Fruit fly (Drosophila melanogaster) whole organism, prepupa: Measurements from ENCODE around the gene CG5639.
A peak's percentile ranks its signal among the peaks of the same experiment; 100 is the strongest.

Experiments used
- Blimp-1 ChIP-seq: fragments of 200-800 bp; sonication (Bioruptor generic); optimal IDR thresholded peaks from 3 replicates; lab custom pipeline; 2017; ENCODE audit warnings: missing biosample characterization, missing genetic modification characterization, mild to moderate bottlenecking, moderate library complexity, missing genetic modification reagents
- CG10631 ChIP-seq: fragments of 200-800 bp; sonication (Bioruptor generic); optimal IDR thresholded peaks from 2 replicates; lab custom pipeline; 2016; ENCODE audit warnings: missing biosample characterization, missing genetic modification characterization
- CG11294 ChIP-seq: fragments of 200-800 bp; sonication (Bioruptor generic); IDR thresholded peaks from 2 replicates; pipeline ENCODE4 v1.3.6; 2022; ENCODE audit warnings: missing biosample characterization, missing genetic modification characterization
- CG11762 ChIP-seq: fragments of 200-800 bp; sonication (Bioruptor generic); optimal IDR thresholded peaks from 3 replicates; lab custom pipeline; 2016; ENCODE audit warnings: missing biosample characterization, missing genetic modification characterization; ENCODE audit not compliant: insufficient read depth
- CG11902 ChIP-seq: fragments of 200-800 bp; sonication (Bioruptor generic); optimal IDR thresholded peaks from 3 replicates; lab custom pipeline; 2016; ENCODE audit warnings: missing biosample characterization, missing genetic modification characterization
- CG15336 ChIP-seq: fragments of 200-800 bp; sonication (Bioruptor generic); IDR thresholded peaks from 2 replicates; pipeline ENCODE4 v1.3.6; 2022; ENCODE audit warnings: missing biosample characterization, missing genetic modification characterization
- CG1621 ChIP-seq: fragments of 200-800 bp; sonication (Bioruptor generic); optimal IDR thresholded peaks from 3 replicates; lab custom pipeline; 2018; ENCODE audit warnings: missing biosample characterization, mild to moderate bottlenecking, missing genetic modification characterization
- CG16779 ChIP-seq: fragments of 200-800 bp; sonication (Bioruptor generic); optimal IDR thresholded peaks from 3 replicates; lab custom pipeline; 2017; ENCODE audit warnings: missing biosample characterization, mild to moderate bottlenecking, missing genetic modification characterization
- CG3032 ChIP-seq: fragments of 200-800 bp; optimal IDR thresholded peaks from 2 replicates; lab custom pipeline; 2019; ENCODE audit warnings: missing biosample characterization, mild to moderate bottlenecking, missing genetic modification characterization, moderate library complexity
- CG31627 ChIP-seq: fragments of 200-800 bp; sonication (Bioruptor generic); optimal IDR thresholded peaks from 3 replicates; lab custom pipeline; 2016; ENCODE audit warnings: missing biosample characterization, missing genetic modification characterization
- CG34406 ChIP-seq: fragments of 200-800 bp; sonication (Bioruptor generic); optimal IDR thresholded peaks from 3 replicates; lab custom pipeline; 2016; ENCODE audit warnings: missing biosample characterization, missing genetic modification characterization
- CG3919 ChIP-seq: fragments of 200-800 bp; sonication (Bioruptor generic); optimal IDR thresholded peaks from 3 replicates; lab custom pipeline; 2016; ENCODE audit warnings: missing biosample characterization, missing genetic modification characterization
- CG4318 ChIP-seq: fragments of 200-800 bp; sonication (Bioruptor generic); optimal IDR thresholded peaks from 3 replicates; lab custom pipeline; 2017; ENCODE audit warnings: missing biosample characterization, mild to moderate bottlenecking, missing genetic modification characterization
- CG6163 ChIP-seq: fragments of 200-800 bp; sonication (Bioruptor generic); IDR thresholded peaks from 3 replicates; pipeline ENCODE4 v1.3.6; 2022; ENCODE audit warnings: missing biosample characterization, missing genetic modification characterization
- CG6276 ChIP-seq: fragments of 200-800 bp; sonication (Bioruptor generic); optimal IDR thresholded peaks from 2 replicates; lab custom pipeline; 2017; ENCODE audit warnings: missing biosample characterization, mild to moderate bottlenecking, missing genetic modification characterization
- CG6792 ChIP-seq: fragments of 200-800 bp; sonication (Bioruptor generic); optimal IDR thresholded peaks from 3 replicates; lab custom pipeline; 2016; ENCODE audit warnings: missing biosample characterization, missing genetic modification characterization
- CG6854 ChIP-seq: fragments of 200-800 bp; sonication (Bioruptor generic); optimal IDR thresholded peaks from 2 replicates; lab custom pipeline; 2017; ENCODE audit warnings: missing biosample characterization, mild to moderate bottlenecking, missing genetic modification characterization
- CG7368 ChIP-seq: fragments of 200-800 bp; sonication (Bioruptor generic); optimal IDR thresholded peaks from 3 replicates; lab custom pipeline; 2016; ENCODE audit warnings: missing biosample characterization, missing genetic modification characterization
- CG8119 ChIP-seq: fragments of 200-800 bp; sonication (Bioruptor generic); IDR thresholded peaks from 3 replicates; pipeline ENCODE4 v1.3.6; 2022; ENCODE audit warnings: missing biosample characterization, missing genetic modification characterization
- CG8319 ChIP-seq: fragments of 200-800 bp; sonication (Bioruptor generic); optimal IDR thresholded peaks from 3 replicates; lab custom pipeline; 2016; ENCODE audit warnings: missing biosample characterization, missing genetic modification characterization
- CG9139 ChIP-seq: fragments of 200-800 bp; sonication (Bioruptor generic); optimal IDR thresholded peaks from 3 replicates; lab custom pipeline; 2017; ENCODE audit warnings: missing biosample characterization, mild to moderate bottlenecking, missing genetic modification characterization
- Eip75B ChIP-seq: fragments of 200-800 bp; sonication (Bioruptor generic); optimal IDR thresholded peaks from 3 replicates; lab custom pipeline; 2016; ENCODE audit warnings: missing biosample characterization, missing genetic modification characterization
- Eip78C ChIP-seq: fragments of 200-800 bp; sonication (Bioruptor generic); peaks from one replicate; lab custom pipeline; 2016; ENCODE audit warnings: missing biosample characterization, missing genetic modification characterization
- Ets21C ChIP-seq: fragments of 200-800 bp; sonication (Bioruptor generic); optimal IDR thresholded peaks from 3 replicates; lab custom pipeline; 2016; ENCODE audit warnings: missing biosample characterization, missing genetic modification characterization
- Ets96B ChIP-seq: fragments of 200-800 bp; optimal IDR thresholded peaks from 2 replicates; lab custom pipeline; 2019; ENCODE audit warnings: missing biosample characterization, mild to moderate bottlenecking, missing genetic modification characterization, moderate library complexity
- Gug ChIP-seq: fragments of 200-800 bp; sonication (Bioruptor generic); IDR thresholded peaks from 2 replicates; pipeline ENCODE4 v1.3.6; 2022; ENCODE audit warnings: missing biosample characterization, missing genetic modification characterization
- Hr38 ChIP-seq: sonication (Bioruptor generic); optimal IDR thresholded peaks from 2 replicates; lab custom pipeline; 2016; ENCODE audit warnings: missing biosample characterization, missing genetic modification characterization
- Hr4 ChIP-seq: fragments of 200-800 bp; sonication (Bioruptor generic); optimal IDR thresholded peaks from 3 replicates; lab custom pipeline; 2016; ENCODE audit warnings: missing biosample characterization, missing genetic modification characterization
- Lpt ChIP-seq: fragments of 200-800 bp; sonication (Bioruptor generic); optimal IDR thresholded peaks from 3 replicates; lab custom pipeline; 2016; ENCODE audit warnings: missing biosample characterization, missing genetic modification characterization
- Met ChIP-seq: fragments of 200-800 bp; sonication (Bioruptor generic); optimal IDR thresholded peaks from 3 replicates; lab custom pipeline; 2016; ENCODE audit warnings: missing biosample characterization, missing genetic modification characterization
- Smox ChIP-seq: fragments of 200-800 bp; sonication (Bioruptor generic); optimal IDR thresholded peaks from 3 replicates; lab custom pipeline; 2016; ENCODE audit warnings: missing biosample characterization, missing genetic modification characterization
- Sox15 ChIP-seq: fragments of 200-800 bp; sonication (Bioruptor generic); optimal IDR thresholded peaks from 3 replicates; lab custom pipeline; 2016; ENCODE audit warnings: missing biosample characterization, missing genetic modification characterization
- acj6 ChIP-seq: fragments of 200-800 bp; sonication (Bioruptor generic); optimal IDR thresholded peaks from 3 replicates; lab custom pipeline; 2016; ENCODE audit warnings: missing biosample characterization, missing genetic modification characterization
- cyc ChIP-seq: fragments of 200-800 bp; sonication (Bioruptor generic); optimal IDR thresholded peaks from 3 replicates; lab custom pipeline; 2016; ENCODE audit warnings: missing biosample characterization, missing genetic modification characterization
- eg ChIP-seq: fragments of 200-800 bp; sonication (Bioruptor generic); IDR thresholded peaks from 3 replicates; pipeline ENCODE4 v1.3.6; 2022; ENCODE audit warnings: missing biosample characterization, missing genetic modification characterization
- fd85E ChIP-seq: fragments of 200-800 bp; sonication (Bioruptor generic); optimal IDR thresholded peaks from 3 replicates; lab custom pipeline; 2016; ENCODE audit warnings: missing biosample characterization, missing genetic modification characterization
- fkh ChIP-seq: fragments of 200-800 bp; sonication (Bioruptor generic); optimal IDR thresholded peaks from 3 replicates; lab custom pipeline; 2017; ENCODE audit warnings: missing biosample characterization, mild to moderate bottlenecking, missing genetic modification characterization, moderate library complexity
- lz ChIP-seq: fragments of 200-800 bp; sonication (Bioruptor generic); optimal IDR thresholded peaks from 3 replicates; lab custom pipeline; 2016; ENCODE audit warnings: missing biosample characterization, missing genetic modification characterization
- pdm3 ChIP-seq: fragments of 200-800 bp; sonication (Bioruptor generic); optimal IDR thresholded peaks from 3 replicates; lab custom pipeline; 2016; ENCODE audit warnings: missing biosample characterization, missing genetic modification characterization
- salr ChIP-seq, 2 experiments: fragments of 200-800 bp; sonication (Bioruptor generic); optimal IDR thresholded peaks; 3 replicates each; lab custom pipeline; 2016 to 2018; ENCODE audit warnings: missing biosample characterization in 2 of 2, missing genetic modification characterization in 2 of 2, mild to moderate bottlenecking in 1 of 2
- svp ChIP-seq: fragments of 200-800 bp; sonication (Bioruptor generic); peaks from one replicate; lab custom pipeline; 2016; ENCODE audit warnings: missing biosample characterization, missing genetic modification characterization
- topi ChIP-seq: fragments of 200-800 bp; sonication (Bioruptor generic); optimal IDR thresholded peaks from 3 replicates; lab custom pipeline; 2016; ENCODE audit warnings: missing biosample characterization, missing genetic modification characterization
- vri ChIP-seq: fragments of 200-800 bp; sonication (Bioruptor generic); optimal IDR thresholded peaks from 3 replicates; lab custom pipeline; 2016; ENCODE audit warnings: missing biosample characterization, mild to moderate bottlenecking, missing genetic modification characterization

Gene CG5639

DNA sequence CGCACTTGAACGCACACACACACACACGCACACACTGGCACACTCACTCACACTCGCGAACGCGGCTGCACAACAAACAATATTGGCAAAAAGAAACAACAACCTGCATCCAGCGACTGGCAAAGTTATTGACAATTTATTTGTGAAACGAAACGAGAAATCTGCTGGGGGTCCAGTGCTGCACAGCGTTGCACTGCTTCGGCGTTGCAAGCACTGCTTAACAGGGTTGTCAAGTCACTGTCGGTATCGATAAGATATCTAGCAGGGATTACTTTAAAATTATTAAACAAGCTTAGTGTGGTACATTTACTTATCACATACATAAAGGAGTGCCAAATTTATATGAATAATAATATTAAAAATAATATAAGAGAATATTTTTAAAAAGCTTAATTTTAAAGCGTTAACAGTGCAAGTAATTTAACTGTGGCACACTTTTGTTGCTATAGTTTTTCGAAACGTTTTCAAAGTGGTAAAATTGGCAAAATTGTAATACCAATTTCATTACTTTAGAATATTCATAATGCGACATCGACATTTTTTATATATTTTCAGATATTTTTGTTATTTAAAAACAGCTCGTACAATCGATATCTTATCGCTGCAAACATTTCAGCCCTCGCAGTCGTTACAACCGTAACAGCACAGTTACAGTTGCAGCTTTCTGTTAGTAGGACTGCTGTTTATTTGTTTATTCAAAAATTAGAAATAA, 11.4 kb upstream of the CG5639 start, which contains the start of the genes dsd and Tusp (continued):
- TF ChIP-seq CG6854 (GFP tag; lab: Kevin White, UChicago) (peak; percentile 21), CG7368 (peak; percentile 30), Lpt (peak; percentile 36), acj6 (peak; percentile 74), fkh (GFP tag; lab: Kevin White, UChicago) (peak; percentile 48), CG6276 (GFP tag; lab: Kevin White, UChicago) (no peak), Ets21C (GFP tag; lab: Kevin White, UChicago) (peak; percentile 56), pdm3 (GFP tag; lab: Kevin White, UChicago) (peak; percentile 69), Gug (peak; percentile 43), CG16779 (tag; lab: Kevin White, UChicago) (peak; percentile 20), CG34406 (peak; percentile 55), Sox15 (peak; percentile 69), CG3032 (tag; lab: Kevin White, UChicago) (peak; percentile 66), fd85E (GFP tag; lab: Kevin White, UChicago) (no peak), Met (peak; percentile 45)

DNA sequence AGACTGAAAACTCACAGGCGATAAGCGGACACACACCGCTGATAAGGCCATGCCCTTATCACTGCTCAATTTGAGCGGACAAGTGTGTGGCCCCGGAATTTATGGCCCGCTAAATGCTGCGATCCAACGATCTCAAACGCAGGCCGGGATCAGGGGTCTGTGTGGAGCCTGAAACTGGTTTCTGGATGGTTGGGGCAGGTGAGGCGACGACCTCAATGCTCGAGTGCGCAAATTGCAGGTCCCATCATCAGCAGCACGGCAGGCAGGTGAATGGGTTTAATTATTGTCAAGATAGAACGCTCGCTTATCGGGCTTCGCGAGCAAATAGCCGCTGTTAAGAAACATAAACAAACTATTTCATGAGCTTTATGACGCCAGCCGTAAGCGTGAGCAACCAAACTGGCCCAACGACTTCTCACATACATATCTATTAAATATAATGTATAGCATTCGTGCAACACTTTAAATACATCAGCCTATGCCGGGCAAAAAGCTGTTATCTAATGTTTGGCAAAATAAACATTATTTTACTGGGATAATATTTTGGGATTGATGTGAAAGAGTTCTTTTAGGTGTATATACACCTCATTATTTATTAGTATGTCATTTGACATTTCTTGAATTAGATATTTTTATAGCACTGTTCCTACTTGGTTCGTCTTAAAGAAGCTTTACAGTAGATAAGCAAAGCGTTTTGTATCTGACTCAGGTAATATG, 9.8 kb upstream of the CG5639 start:
- TF ChIP-seq Eip78C (GFP tag; lab: Kevin White, UChicago) (peak; percentile 73), Ets96B (no peak), fd85E (GFP tag; lab: Kevin White, UChicago) (no peak), Hr38 (GFP tag; lab: Kevin White, UChicago) (no peak), CG10631 (GFP tag; lab: Kevin White, UChicago) (no peak), CG16779 (tag; lab: Kevin White, UChicago) (no peak), Hr4 (GFP tag; lab: Kevin White, UChicago) (peak; percentile 17), fkh (GFP tag; lab: Kevin White, UChicago) (peak; percentile 69), salr (GFP tag; optimal IDR thresholded peaks at IDR 0.05; lab: Kevin White, UChicago) (no peak), svp (GFP tag; lab: Kevin White, UChicago) (peak; percentile 97), CG6163 (GFP tag; lab: Robert Waterston, UW) (peak; percentile 22; the same call in 1 of the 3 replicates), Ets21C (GFP tag; lab: Kevin White, UChicago) (no peak), CG8319 (GFP tag; lab: Kevin White, UChicago) (no peak), CG15336 (0 out of 2 replicates have a peak, but pooled peaks have one; percentile 6), CG4318 (GFP tag; lab: Kevin White, UChicago) (no peak), CG11902 (GFP tag; lab: Kevin White, UChicago) (no peak)

- TF ChIP-seq CG8319 (GFP tag; lab: Kevin White, UChicago) (no peak), Smox (GFP tag; lab: Kevin White, UChicago) (peak; percentile 37), fd85E (GFP tag; lab: Kevin White, UChicago) (no peak), CG6276 (GFP tag; lab: Kevin White, UChicago) (peak; percentile 65), Sox15 (peak; percentile 8), lz (GFP tag; lab: Kevin White, UChicago) (peak; percentile 56), pdm3 (GFP tag; lab: Kevin White, UChicago) (peak; percentile 71), CG15336 (peak; percentile 71), CG6792 (GFP tag; lab: Kevin White, UChicago) (peak; percentile 41), cyc (peak; percentile 23), CG1621 (peak; percentile 16), Eip78C (GFP tag; lab: Kevin White, UChicago) (peak; percentile 90), CG3919 (peak; percentile 42), CG34406 (peak; percentile 46), vri (GFP tag; lab: Kevin White, UChicago) (no peak), CG6163 (GFP tag; lab: Robert Waterston, UW) (peak; percentile 50; the same call in 1 of the 3 replicates), topi (peak; percentile 47), CG7368 (peak; percentile 25), eg (GFP tag; lab: Robert Waterston, UW) (peak; percentile 64; the same call in 2 of the 3 replicates), Blimp-1 (GFP tag; lab: Kevin White, UChicago) (no peak), CG11762 (no peak), CG31627 (GFP tag; lab: Kevin White, UChicago) (peak; percentile 49), CG9139 (GFP tag; lab: Kevin White, UChicago) (no peak), CG11902 (GFP tag; lab: Kevin White, UChicago) (no peak), Eip75B (peak; percentile 48), CG11294 (GFP tag; lab: Robert Waterston, UW) (no peak), CG8119 (GFP tag; lab: Robert Waterston, UW) (peak; percentile 48; the same call in 2 of the 3 replicates)
Observed at dm6 chr3R:27604636-27605443, 8.9 kb upstream of the CG5639 start.
